Worm (Caenorhabditis elegans): ENCODE data around the gene srh-78.

Gene srh-78

ce11 chrV:176870-177467 is 40.0 kb upstream of the srh-78 start, which contains the start of gene cul-3 (continued):
- TF ChIP-seq nhr-129 (tag; optimal IDR thresholded peaks at IDR 0.05): peak; percentile 24
- TF ChIP-seq lsy-2 (tag; optimal IDR thresholded peaks at IDR 0.05): peak; percentile 74 to 84
- TF ChIP-seq mdl-1 (tag; optimal IDR thresholded peaks at IDR 0.05): no peak
- TF ChIP-seq F13H6.1 (tag; optimal IDR thresholded peaks at IDR 0.05): peak; percentile 56
- no peak for TF ChIP-seq dmd-4 (tag; optimal IDR thresholded peaks at IDR 0.05)
- peak; percentile 15 for TF ChIP-seq fos-1 (tag; optimal IDR thresholded peaks at IDR 0.05)
- peak; percentile 19 for TF ChIP-seq lin-11 (tag; optimal IDR thresholded peaks at IDR 0.05)
- TF ChIP-seq gmeb-1 (tag; optimal IDR thresholded peaks at IDR 0.05): peak; percentile 79
- TF ChIP-seq nhr-6 (tag; optimal IDR thresholded peaks at IDR 0.05): no peak
- no peak for TF ChIP-seq unc-62 (GFP tag; optimal IDR thresholded peaks at IDR 0.05)
- no peak for TF ChIP-seq mbf-1 (tag; optimal IDR thresholded peaks at IDR 0.05)
- TF ChIP-seq ZK546.5 (tag; optimal IDR thresholded peaks at IDR 0.05): no peak
- TF ChIP-seq skn-1 (tag; optimal IDR thresholded peaks at IDR 0.05): no peak
- TF ChIP-seq sma-9 (GFP tag; optimal IDR thresholded peaks at IDR 0.05): no peak
- TF ChIP-seq sma-9 (tag; optimal IDR thresholded peaks at IDR 0.05): no peak
- TF ChIP-seq lin-39 (tag; optimal IDR thresholded peaks at IDR 0.05): no peak
- no peak for TF ChIP-seq ceh-82 (tag; optimal IDR thresholded peaks at IDR 0.05)
- no peak for TF ChIP-seq Y55F3AM.14 (GFP tag; optimal IDR thresholded peaks at IDR 0.05)
- TF ChIP-seq unc-55 (GFP tag; optimal IDR thresholded peaks at IDR 0.05): peak; percentile 65
- no peak for TF ChIP-seq R02D3.7 (tag; optimal IDR thresholded peaks at IDR 0.05)

ce11 chrV:185124-185523 is 31.8 kb upstream of the srh-78 start:
- no peak for TF ChIP-seq peb-1 (tag; optimal IDR thresholded peaks at IDR 0.05)
- TF ChIP-seq ama-1 (optimal IDR thresholded peaks at IDR 0.05): no peak
- no peak for TF ChIP-seq nhr-23 (tag; optimal IDR thresholded peaks at IDR 0.05)
- TF ChIP-seq ztf-1 (GFP tag; conservative IDR thresholded peaks at IDR 0.05): no peak
- TF ChIP-seq alr-1 (tag; optimal IDR thresholded peaks at IDR 0.05): no peak
- TF ChIP-seq lsy-2 (tag; optimal IDR thresholded peaks at IDR 0.05): no peak
- no peak for TF ChIP-seq nhr-10 (tag; optimal IDR thresholded peaks at IDR 0.05)

DNA sequence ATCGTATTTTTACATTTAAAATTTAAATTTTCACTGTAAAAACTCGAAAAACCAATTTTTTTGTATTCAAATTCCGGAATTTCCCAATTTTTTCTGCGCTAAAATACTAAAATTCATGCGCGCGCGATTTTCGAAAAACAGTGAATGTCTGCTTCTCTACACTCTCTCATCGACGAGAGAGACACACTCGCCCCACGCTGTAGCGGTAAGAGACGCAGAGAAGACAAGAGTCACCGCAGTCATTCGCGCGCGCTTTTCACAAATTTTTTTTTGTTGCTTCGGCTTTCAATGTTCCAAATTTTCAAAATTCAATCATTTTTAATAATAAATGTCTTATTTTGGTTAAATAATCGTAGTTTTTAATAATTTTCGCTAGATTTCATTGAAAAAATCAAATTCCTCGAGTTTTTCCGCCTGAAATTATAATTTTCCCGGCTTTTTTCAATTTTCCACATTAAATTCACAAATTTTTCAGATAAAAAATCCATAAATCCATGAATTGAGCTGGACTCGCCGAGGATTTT is 31.2 kb upstream of the srh-78 start, which contains the start of gene arid-1:
Gene arid-1, plus strand, starts transcription at position 474 of the 524 bp plus-strand sequence.
- TF ChIP-seq unc-55 (GFP tag; optimal IDR thresholded peaks at IDR 0.05): peak; percentile 64
- TF ChIP-seq mdl-1 (tag; optimal IDR thresholded peaks at IDR 0.05): peak in 1 of 2 experiments; percentile 11
- TF ChIP-seq gmeb-1 (tag; optimal IDR thresholded peaks at IDR 0.05): peak; percentile 33
- peak in 1 of 2 experiments; percentile 44 for TF ChIP-seq lsy-2 (tag; optimal IDR thresholded peaks at IDR 0.05)
- TF ChIP-seq peb-1 (tag; optimal IDR thresholded peaks at IDR 0.05): no peak
- peak; percentile 75 for TF ChIP-seq C34F6.9 (tag; optimal IDR thresholded peaks at IDR 0.05)
- no peak for TF ChIP-seq elt-3 (tag; optimal IDR thresholded peaks at IDR 0.05)
- peak; percentile 30 for TF ChIP-seq nhr-129 (tag; optimal IDR thresholded peaks at IDR 0.05)

DNA sequence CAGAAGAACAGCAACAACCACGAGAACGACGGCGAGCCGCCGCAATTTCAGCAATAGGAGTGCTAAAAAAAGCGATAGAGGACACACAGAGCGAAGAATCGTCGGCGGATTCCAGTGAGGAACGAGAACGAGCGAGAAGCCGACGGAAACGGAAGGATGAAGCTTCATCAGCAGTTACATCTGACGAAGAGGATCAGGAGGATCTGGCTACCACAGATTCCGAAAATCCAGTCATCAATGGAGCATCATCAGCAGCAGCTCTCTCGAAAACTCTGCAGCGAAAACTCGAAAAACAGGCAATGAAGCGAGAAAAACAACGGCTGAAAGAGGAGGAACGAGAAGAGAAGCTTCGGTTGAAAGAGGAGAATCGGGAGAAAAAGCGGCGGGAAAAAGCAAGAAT is 27.5 kb upstream of the srh-78 start:
- TF ChIP-seq lsy-2 (tag; optimal IDR thresholded peaks at IDR 0.05) (no peak), nhr-237 (tag; optimal IDR thresholded peaks at IDR 0.05) (no peak), sem-4 (tag; optimal IDR thresholded peaks at IDR 0.05) (no peak)

DNA sequence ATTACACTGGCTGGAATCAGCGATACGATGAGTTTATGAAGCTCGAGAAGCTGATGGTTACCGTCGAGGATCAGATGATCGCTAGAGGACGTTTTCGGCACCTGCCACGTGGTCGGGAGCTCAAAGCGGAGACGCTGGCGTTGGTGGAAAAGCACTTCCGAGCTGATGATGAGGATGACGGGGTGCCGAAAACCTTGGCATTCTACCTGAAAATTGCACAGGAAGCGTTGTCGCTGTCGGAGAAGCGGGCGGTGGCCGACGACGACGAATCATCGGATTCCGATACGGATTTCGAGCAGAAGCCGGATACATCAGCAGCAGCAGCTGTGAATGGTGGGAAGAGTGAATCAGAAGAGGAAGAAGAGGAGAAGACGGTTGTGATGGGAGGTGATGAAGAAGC is 22.2 kb upstream of the srh-78 start:
- TF ChIP-seq fos-1 (tag; optimal IDR thresholded peaks at IDR 0.05) (no peak), elt-1 (tag; optimal IDR thresholded peaks at IDR 0.05) (no peak), dmd-4 (tag; optimal IDR thresholded peaks at IDR 0.05) (no peak), nhr-11 (tag; optimal IDR thresholded peaks at IDR 0.05) (no peak), mdl-1 (tag; optimal IDR thresholded peaks at IDR 0.05) (no peak)

- TF ChIP-seq ztf-4 (tag; optimal IDR thresholded peaks at IDR 0.05) (no peak), unc-62 (GFP tag; optimal IDR thresholded peaks at IDR 0.05) (no peak), nhr-129 (tag; optimal IDR thresholded peaks at IDR 0.05) (no peak), crh-2 (tag; optimal IDR thresholded peaks at IDR 0.05) (no peak), fos-1 (tag; optimal IDR thresholded peaks at IDR 0.05) (no peak), nhr-25 (tag; optimal IDR thresholded peaks at IDR 0.05) (no peak), ama-1 (optimal IDR thresholded peaks at IDR 0.05) (no peak), ztf-11 (tag; optimal IDR thresholded peaks at IDR 0.05) (no peak), gmeb-1 (tag; optimal IDR thresholded peaks at IDR 0.05) (no peak), lin-11 (tag; optimal IDR thresholded peaks at IDR 0.05) (no peak), nhr-6 (tag; optimal IDR thresholded peaks at IDR 0.05) (no peak), mab-5 (tag; optimal IDR thresholded peaks at IDR 0.05) (no peak), aly-2 (tag; optimal IDR thresholded peaks at IDR 0.05) (no peak)
Observed at ce11 chrV:201300-201699, 15.6 kb upstream of the srh-78 start, which contains the start of gene trpp-1. TSS of gene trpp-1 (plus strand) at chrV:201600.
